Worm (Caenorhabditis elegans): ENCODE results near the gene glb-21.

The glb-21 gene

ce11 chrIV:10718075-10718474 lies 6.5 kb upstream of the glb-21 start:
- TF ChIP-seq tbp1 (GFP tag; optimal IDR thresholded peaks at IDR 0.05) = no peak
- TF ChIP-seq ceh-100 (GFP tag; IDR thresholded peaks at IDR 0.05) = no peak
- no peak for TF ChIP-seq attf-5 (GFP tag; optimal IDR thresholded peaks at IDR 0.05)
- TF ChIP-seq hlh-12 (tag; optimal IDR thresholded peaks at IDR 0.05) = no peak
- TF ChIP-seq zim-3 (tag; optimal IDR thresholded peaks at IDR 0.05) = no peak
- no peak for TF ChIP-seq nhr-27 (tag; optimal IDR thresholded peaks at IDR 0.05)
- TF ChIP-seq Y53F4B.3 (GFP tag; IDR thresholded peaks at IDR 0.05) = no peak
- no peak for TF ChIP-seq tlf-1 (GFP tag; optimal IDR thresholded peaks at IDR 0.05)
- TF ChIP-seq ama-1 (optimal IDR thresholded peaks at IDR 0.05) = no peak
- TF ChIP-seq ama-1 (GFP tag; optimal IDR thresholded peaks at IDR 0.05) = no peak
- TF ChIP-seq F33H1.4 (GFP tag; IDR thresholded peaks at IDR 0.05) = no peak
- no peak for TF ChIP-seq nfya-1 (tag; optimal IDR thresholded peaks at IDR 0.05; ENCODE audit: borderline replicate concordance, insufficient read depth)
- no peak for TF ChIP-seq unc-130 (GFP tag; optimal IDR thresholded peaks at IDR 0.05)
- TF ChIP-seq Y95B8A.8 (GFP tag; IDR thresholded peaks at IDR 0.05) = no peak
- no peak for TF ChIP-seq pbrm-1 (GFP tag; IDR thresholded peaks at IDR 0.05)
- TF ChIP-seq B0019.2 (GFP tag; conservative IDR thresholded peaks at IDR 0.05) = no peak
- no peak for TF ChIP-seq Y79H2A.3 (GFP tag; conservative IDR thresholded peaks at IDR 0.05)
- no peak for TF ChIP-seq F52B5.7 (tag; optimal IDR thresholded peaks at IDR 0.05)
- TF ChIP-seq F23B12.7 (tag; optimal IDR thresholded peaks at IDR 0.05; ENCODE audit: insufficient read depth) = no peak
- no peak for TF ChIP-seq B0336.3 (GFP tag; IDR thresholded peaks at IDR 0.05)
- TF ChIP-seq bed-1 (GFP tag; IDR thresholded peaks at IDR 0.05) = no peak

- no peak for TF ChIP-seq snpc-1.1 (tag; optimal IDR thresholded peaks at IDR 0.05; ENCODE audit: insufficient read depth)
- no peak for TF ChIP-seq ztf-3 (GFP tag; optimal IDR thresholded peaks at IDR 0.05)
- TF ChIP-seq F49E8.2 (tag; optimal IDR thresholded peaks at IDR 0.05; ENCODE audit: insufficient read depth) = no peak
- no peak for TF ChIP-seq madf-3 (GFP tag; IDR thresholded peaks at IDR 0.05)
- TF ChIP-seq ceh-100 (GFP tag; IDR thresholded peaks at IDR 0.05) = no peak
- TF ChIP-seq snpc-1.3 (tag; optimal IDR thresholded peaks at IDR 0.05; ENCODE audit: insufficient read depth) = no peak
- no peak for TF ChIP-seq dpff-1 (tag; optimal IDR thresholded peaks at IDR 0.05)
- no peak for TF ChIP-seq dpl-1 (GFP tag; optimal IDR thresholded peaks at IDR 0.05)
- TF ChIP-seq lin-35 (GFP tag; optimal IDR thresholded peaks at IDR 0.05) = no peak
- TF ChIP-seq F23B12.7 (tag; optimal IDR thresholded peaks at IDR 0.05; ENCODE audit: insufficient read depth) = no peak
Observed at ce11 chrIV:10716348-10716747, 4.8 kb upstream of the glb-21 start, which contains the start of gene ncx-3. ncx-3 (plus strand) TSS chrIV:10716648.

- TF ChIP-seq hmg-1.2 (GFP tag; IDR thresholded peaks at IDR 0.05) = peak; percentile 90
- TF ChIP-seq madf-10 (tag; optimal IDR thresholded peaks at IDR 0.05) = no peak
Observed at ce11 chrIV:10714594-10714993, 3.0 kb upstream of the glb-21 start.

- TF ChIP-seq Y56A3A.18 (GFP tag; IDR thresholded peaks at IDR 0.05) = no peak
- no peak for TF ChIP-seq ztf-18 (tag; optimal IDR thresholded peaks at IDR 0.05)
- TF ChIP-seq nhr-90 (tag; optimal IDR thresholded peaks at IDR 0.05) = no peak
- no peak for TF ChIP-seq F33H1.4 (GFP tag; IDR thresholded peaks at IDR 0.05)
- TF ChIP-seq ccch-3 (GFP tag; optimal IDR thresholded peaks at IDR 0.05) = no peak
- TF ChIP-seq ztf-25 (GFP tag; IDR thresholded peaks at IDR 0.05) = no peak
- no peak for TF ChIP-seq lin-35 (GFP tag; optimal IDR thresholded peaks at IDR 0.05)
- no peak for TF ChIP-seq F57C9.4 (tag; optimal IDR thresholded peaks at IDR 0.05)
Observed at ce11 chrIV:10706090-10706489, 5.5 kb downstream of the glb-21 start, which contains the start of gene R102.6. R102.6 (minus strand) TSS chrIV:10706190.

Measured in whole organism, young adult.